Worm (Caenorhabditis elegans): ENCODE results near the gene F44B9.5.

F44B9.5 gene

ce11 chrIII:8030963-8031362 lies 14.6 kb upstream of the F44B9.5 start, which contains the start of gene F44B9.9:
TSS of gene F44B9.9 (minus strand) at chrIII:8031063.
- no peak for TF ChIP-seq ztf-3 (GFP tag; optimal IDR thresholded peaks at IDR 0.05)
- no peak for TF ChIP-seq repo-1 (tag; optimal IDR thresholded peaks at IDR 0.05)
- no peak for TF ChIP-seq ceh-27 (GFP tag; optimal IDR thresholded peaks at IDR 0.05)
- TF ChIP-seq egl-44 (GFP tag; IDR thresholded peaks at IDR 0.05), result no peak
- no peak for TF ChIP-seq F49E8.2 (tag; optimal IDR thresholded peaks at IDR 0.05; ENCODE audit: insufficient read depth)

ce11 chrIII:8029487-8029886 lies 13.1 kb upstream of the F44B9.5 start, which contains the start of gene F44B9.8:
TSS of gene F44B9.8 (minus strand) at chrIII:8029649.
- TF ChIP-seq nhr-80 (tag; optimal IDR thresholded peaks at IDR 0.05) (no peak), efl-1 (GFP tag; optimal IDR thresholded peaks at IDR 0.05) (peak; percentile 42), madf-6 (GFP tag; IDR thresholded peaks at IDR 0.05) (peak; percentile 62; the same call in 1 of the 2 replicates), lsl-1 (GFP tag; optimal IDR thresholded peaks at IDR 0.05) (peak; percentile 9), athp-1 (tag; optimal IDR thresholded peaks at IDR 0.05) (no peak), atf-7 (tag; optimal IDR thresholded peaks at IDR 0.05) (no peak), egrh-3 (GFP tag; IDR thresholded peaks at IDR 0.05) (no peak), dpl-1 (GFP tag; optimal IDR thresholded peaks at IDR 0.05) (peak; percentile 32), F33H1.4 (GFP tag; IDR thresholded peaks at IDR 0.05) (peak; percentile 80), nhr-90 (tag; optimal IDR thresholded peaks at IDR 0.05) (no peak), pha-4 (tag; optimal IDR thresholded peaks at IDR 0.05) (peak; percentile 9)

DNA sequence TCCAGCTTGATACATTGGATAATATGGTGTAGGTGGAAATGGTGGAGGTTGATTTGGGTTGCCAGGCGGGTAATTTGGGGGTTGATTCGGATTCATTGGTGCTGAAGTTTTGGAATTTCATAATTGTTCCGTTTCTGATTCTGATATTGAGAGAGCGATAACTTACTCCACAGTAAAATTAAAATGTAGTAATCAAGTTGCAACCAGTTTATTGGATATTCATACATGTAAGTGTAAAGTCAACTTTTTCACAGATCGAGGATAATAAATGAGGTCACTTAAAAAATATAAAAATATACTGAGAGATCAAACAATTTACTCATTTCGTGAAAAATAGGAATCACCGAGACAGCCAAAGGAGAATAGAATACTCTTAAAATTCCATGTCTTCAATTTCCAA lies 11.6 kb upstream of the F44B9.5 start, which contains the start of gene mdt-30:
Gene mdt-30, minus strand, starts transcription at position 101 of the 400 bp plus-strand sequence.
- no peak for TF ChIP-seq nhr-27 (tag; optimal IDR thresholded peaks at IDR 0.05)
- TF ChIP-seq madf-3 (GFP tag; IDR thresholded peaks at IDR 0.05), result 0 out of 2 replicates have a peak, but pooled peaks have one; percentile 12
- TF ChIP-seq B0019.2 (GFP tag; conservative IDR thresholded peaks at IDR 0.05), result 0 out of 2 replicates have a peak, but pooled peaks have one; percentile 30
- TF ChIP-seq egl-44 (GFP tag; IDR thresholded peaks at IDR 0.05), result no peak
- TF ChIP-seq let-526 (GFP tag; IDR thresholded peaks at IDR 0.05), result no peak
- 0 out of 2 replicates have a peak, but pooled peaks have one; percentile 12 for TF ChIP-seq rcor-1 (GFP tag; IDR thresholded peaks at IDR 0.05)
- TF ChIP-seq ekl-4 (GFP tag; IDR thresholded peaks at IDR 0.05), result 0 out of 2 replicates have a peak, but pooled peaks have one; percentile 40

- TF ChIP-seq Y95B8A.8 (GFP tag; IDR thresholded peaks at IDR 0.05) (no peak), aptf-2 (GFP tag; conservative IDR thresholded peaks at IDR 0.05) (no peak), Y53G8AR.9 (GFP tag; conservative IDR thresholded peaks at IDR 0.05) (no peak), Y67H2A.10 (GFP tag; conservative IDR thresholded peaks at IDR 0.05) (no peak), nfya-1 (tag; optimal IDR thresholded peaks at IDR 0.05; ENCODE audit: borderline replicate concordance, insufficient read depth) (no peak), hlh-26 (GFP tag; conservative IDR thresholded peaks at IDR 0.05) (no peak), Y53F4B.3 (GFP tag; IDR thresholded peaks at IDR 0.05) (no peak), lag-1 (GFP tag; IDR thresholded peaks at IDR 0.05) (no peak), lir-1 (GFP tag; conservative IDR thresholded peaks at IDR 0.05) (no peak), lin-54 (GFP tag; optimal IDR thresholded peaks at IDR 0.05) (no peak), dox-1 (GFP tag; IDR thresholded peaks at IDR 0.05) (no peak), ztf-25 (GFP tag; IDR thresholded peaks at IDR 0.05) (no peak), B0336.3 (GFP tag; IDR thresholded peaks at IDR 0.05) (no peak), Y56A3A.18 (GFP tag; IDR thresholded peaks at IDR 0.05) (no peak), F37B4.10 (GFP tag; IDR thresholded peaks at IDR 0.05) (no peak), madf-6 (GFP tag; IDR thresholded peaks at IDR 0.05) (no peak), nfya-2 (GFP tag; IDR thresholded peaks at IDR 0.05) (no peak), ekl-4 (GFP tag; IDR thresholded peaks at IDR 0.05) (no peak), C06A6.2 (GFP tag; conservative IDR thresholded peaks at IDR 0.05) (no peak), tlf-1 (GFP tag; optimal IDR thresholded peaks at IDR 0.05) (no peak)
These were observed 5.7 kb upstream of the F44B9.5 start, which contains the start of gene F44B9.2 for ce11 chrIII:8022077-8022476. TSS of gene F44B9.2 (plus strand) at chrIII:8022463.
